Worm (Caenorhabditis elegans): Measurements from ENCODE around the gene atln-1.

Gene atln-1

ce11 chrIV:2774500-2774899, 14.0 kb upstream of the atln-1 start (continued):
- TF ChIP-seq ztf-4 (tag; optimal IDR thresholded peaks at IDR 0.05) = peak; percentile 70
- peak; percentile 9 for TF ChIP-seq snpc-4 (tag; optimal IDR thresholded peaks at IDR 0.05)
- no peak for TF ChIP-seq nhr-84 (tag; optimal IDR thresholded peaks at IDR 0.05)
- peak; percentile 70 for TF ChIP-seq nhr-237 (tag; optimal IDR thresholded peaks at IDR 0.05)
- TF ChIP-seq mdl-1 (tag; optimal IDR thresholded peaks at IDR 0.05) = peak in 1 of 2 experiments; percentile 86

DNA sequence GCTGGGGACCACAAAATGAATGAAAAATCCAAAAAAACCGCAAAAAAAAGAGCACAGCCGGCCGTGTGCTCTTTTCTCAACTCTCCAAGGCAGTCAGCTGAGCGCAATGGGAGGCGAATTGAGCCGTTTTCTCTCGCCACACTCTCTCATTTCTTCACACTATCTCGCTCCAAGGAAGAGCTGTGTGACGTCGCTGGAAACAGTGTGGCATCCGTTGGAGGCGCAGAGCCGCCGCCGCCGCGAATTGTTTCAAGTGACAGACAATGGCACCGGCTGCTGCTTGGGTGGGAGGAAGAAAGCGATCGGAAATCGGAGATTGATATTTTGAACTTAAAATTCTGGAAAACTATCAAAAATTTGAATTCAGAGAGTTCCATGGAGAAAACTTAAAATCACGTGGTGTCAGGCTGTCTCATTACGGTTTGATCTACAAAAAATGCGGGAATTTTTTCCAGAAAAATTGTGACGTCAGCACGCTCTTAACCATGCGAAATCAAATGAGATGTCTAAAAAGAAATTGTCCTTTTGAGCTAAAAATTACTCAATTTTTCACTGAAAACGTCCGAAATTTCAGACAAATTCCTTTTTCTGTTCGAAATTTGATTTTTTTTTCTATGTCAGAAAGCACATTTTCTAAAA, 12.4 kb upstream of the atln-1 start:
- no peak for TF ChIP-seq ceh-8 (GFP tag; optimal IDR thresholded peaks at IDR 0.05)
- TF ChIP-seq nhr-47 (tag; optimal IDR thresholded peaks at IDR 0.05) = peak; percentile 64
- TF ChIP-seq mep-1 (tag; optimal IDR thresholded peaks at IDR 0.05) = peak; percentile 36
- no peak for TF ChIP-seq lin-15B (tag; optimal IDR thresholded peaks at IDR 0.05)
- TF ChIP-seq lin-14 (GFP tag; optimal IDR thresholded peaks at IDR 0.05) = peak; percentile 89
- TF ChIP-seq alr-1 (tag; optimal IDR thresholded peaks at IDR 0.05; ENCODE audit: borderline replicate concordance) = no peak
- TF ChIP-seq unc-98 (GFP tag; IDR thresholded peaks at IDR 0.05) = no peak
- TF ChIP-seq rnt-1 (tag; optimal IDR thresholded peaks at IDR 0.05) = peak; percentile 87
- TF ChIP-seq egl-13 (tag; optimal IDR thresholded peaks at IDR 0.05) = peak; percentile 19
- TF ChIP-seq efl-3 (GFP tag; optimal IDR thresholded peaks at IDR 0.05) = no peak
- TF ChIP-seq tbx-2 (tag; optimal IDR thresholded peaks at IDR 0.05) = peak; percentile 56
- no peak for TF ChIP-seq nhr-12 (tag; optimal IDR thresholded peaks at IDR 0.05)
- TF ChIP-seq unc-30 (tag; optimal IDR thresholded peaks at IDR 0.05) = no peak
- no peak for TF ChIP-seq blmp-1 (tag; optimal IDR thresholded peaks at IDR 0.05)
- TF ChIP-seq ets-5 (GFP tag; IDR thresholded peaks at IDR 0.05) = no peak
- peak; percentile 64 for TF ChIP-seq snu-23 (GFP tag; optimal IDR thresholded peaks at IDR 0.05)
- TF ChIP-seq jun-1 (tag; optimal IDR thresholded peaks at IDR 0.05) = no peak
- peak; percentile 25 for TF ChIP-seq dsc-1 (tag; optimal IDR thresholded peaks at IDR 0.05)
- TF ChIP-seq mdl-1 (tag; optimal IDR thresholded peaks at IDR 0.05) = no peak
- peak; percentile 40 for TF ChIP-seq fkh-10 (GFP tag; optimal IDR thresholded peaks at IDR 0.05)
- no peak for TF ChIP-seq mef-2 (tag; optimal IDR thresholded peaks at IDR 0.05)
- TF ChIP-seq lin-13 (GFP tag; optimal IDR thresholded peaks at IDR 0.05) = no peak
- peak in 2 of 3 experiments; percentile 17 to 26 for TF ChIP-seq dpl-1 (GFP tag; optimal IDR thresholded peaks at IDR 0.05)
- TF ChIP-seq hpl-2 (GFP tag; optimal IDR thresholded peaks at IDR 0.05) = no peak
- no peak for TF ChIP-seq F16B12.6 (tag; optimal IDR thresholded peaks at IDR 0.05)
- TF ChIP-seq unc-86 (tag; optimal IDR thresholded peaks at IDR 0.05) = peak; percentile 27
- TF ChIP-seq unc-62 (GFP tag; optimal IDR thresholded peaks at IDR 0.05) = no peak
- TF ChIP-seq xbp-1 (tag; optimal IDR thresholded peaks at IDR 0.05) = peak; percentile 65
- peak; percentile 60 for TF ChIP-seq swsn-7 (tag; optimal IDR thresholded peaks at IDR 0.05)
- TF ChIP-seq C04F5.9 (tag; optimal IDR thresholded peaks at IDR 0.05) = no peak
- no peak for TF ChIP-seq ztf-11 (tag; optimal IDR thresholded peaks at IDR 0.05)
- no peak for TF ChIP-seq nhr-77 (tag; optimal IDR thresholded peaks at IDR 0.05)
- TF ChIP-seq nhr-19 (GFP tag; conservative IDR thresholded peaks at IDR 0.05) = peak; percentile 47
- TF ChIP-seq nhr-20 (tag; optimal IDR thresholded peaks at IDR 0.05) = peak; percentile 51
- no peak for TF ChIP-seq hlh-4 (tag; optimal IDR thresholded peaks at IDR 0.05)
- no peak for TF ChIP-seq egl-27 (tag; optimal IDR thresholded peaks at IDR 0.05)
- peak; percentile 43 to 52 for TF ChIP-seq lsy-2 (tag; optimal IDR thresholded peaks at IDR 0.05)
- peak; percentile 42; the same call in 1 of the 2 replicates for TF ChIP-seq isw-1 (GFP tag; IDR thresholded peaks at IDR 0.05)
- TF ChIP-seq fkh-8 (tag; optimal IDR thresholded peaks at IDR 0.05) = peak; percentile 23
- TF ChIP-seq ceh-82 (tag; optimal IDR thresholded peaks at IDR 0.05) = peak in 1 of 3 experiments; percentile 42
- TF ChIP-seq irx-1 (tag; optimal IDR thresholded peaks at IDR 0.05) = peak; percentile 25
- no peak for TF ChIP-seq elt-2 (tag; optimal IDR thresholded peaks at IDR 0.05)
- no peak for TF ChIP-seq nhr-237 (tag; optimal IDR thresholded peaks at IDR 0.05)
- TF ChIP-seq nhr-71 (tag; optimal IDR thresholded peaks at IDR 0.05) = peak; percentile 80
- no peak for TF ChIP-seq C34B4.2 (tag; optimal IDR thresholded peaks at IDR 0.05)
- TF ChIP-seq lin-35 (GFP tag; optimal IDR thresholded peaks at IDR 0.05) = peak; percentile 1 to 47
- no peak for TF ChIP-seq ceh-63 (GFP tag; optimal IDR thresholded peaks at IDR 0.05)

All from whole organism, L1 larva.